Fruit fly (Drosophila melanogaster) whole organism, embryonic: ENCODE data around the gene CG4009.

Experiments
- CG10209 ChIP-seq: fragments of 200-800 bp; sonication (Bioruptor generic); optimal IDR thresholded peaks from 3 replicates; lab custom pipeline; 2017; ENCODE audit warnings: missing biosample characterization, mild to moderate bottlenecking, missing genetic modification characterization, missing genetic modification reagents
- CG10979 ChIP-seq: fragments of 200-800 bp; sonication (Bioruptor generic); optimal IDR thresholded peaks from 2 replicates; lab custom pipeline; 2018; ENCODE audit warnings: missing biosample characterization, mild to moderate bottlenecking, missing genetic modification characterization, moderate library complexity
- CG11093 ChIP-seq: fragments of 200-800 bp; sonication (Bioruptor generic); IDR thresholded peaks from 3 replicates; pipeline ENCODE4 v1.3.6; 2022; ENCODE audit warnings: missing biosample characterization, missing genetic modification characterization
- CG12659 ChIP-seq: fragments of 200-800 bp; sonication (Bioruptor generic); optimal IDR thresholded peaks from 3 replicates; lab custom pipeline; 2017; ENCODE audit warnings: mild to moderate bottlenecking, missing biosample characterization, missing genetic modification reagents, missing genetic modification characterization
- CG13775 ChIP-seq: fragments of 200-800 bp; sonication (Bioruptor generic); optimal IDR thresholded peaks from 3 replicates; lab custom pipeline; 2017; ENCODE audit warnings: missing biosample characterization, mild to moderate bottlenecking, missing genetic modification characterization
- CG16815 ChIP-seq: fragments of 200-800 bp; sonication (Bioruptor generic); optimal IDR thresholded peaks from 3 replicates; lab custom pipeline; 2017; ENCODE audit warnings: missing biosample characterization, mild to moderate bottlenecking, missing genetic modification characterization
- CG17359 ChIP-seq: fragments of 200-800 bp; sonication (Bioruptor generic); optimal IDR thresholded peaks from 3 replicates; lab custom pipeline; 2018; ENCODE audit warnings: missing biosample characterization, mild to moderate bottlenecking, missing genetic modification characterization, moderate library complexity
- CG17829 ChIP-seq: fragments of 200-800 bp; optimal IDR thresholded peaks from 2 replicates; lab custom pipeline; 2019; ENCODE audit warnings: missing biosample characterization, mild to moderate bottlenecking, missing genetic modification characterization, moderate library complexity
- CG18262 ChIP-seq: fragments of 200-800 bp; optimal IDR thresholded peaks from 3 replicates; lab custom pipeline; 2019; ENCODE audit warnings: missing biosample characterization, mild to moderate bottlenecking, missing genetic modification characterization, moderate library complexity
- CG2202 ChIP-seq: fragments of 200-800 bp; sonication (Bioruptor generic); optimal IDR thresholded peaks from 2 replicates; lab custom pipeline; 2018; ENCODE audit warnings: missing biosample characterization, mild to moderate bottlenecking, missing genetic modification characterization
- CG2875 ChIP-seq: fragments of 200-800 bp; sonication (Bioruptor generic); optimal IDR thresholded peaks from 2 replicates; lab custom pipeline; 2017; ENCODE audit warnings: missing biosample characterization, mild to moderate bottlenecking, missing genetic modification characterization, missing genetic modification reagents
- CG2889 ChIP-seq: fragments of 200-800 bp; sonication (Bioruptor generic); IDR thresholded peaks from 3 replicates; pipeline ENCODE4 v1.3.6; 2022; ENCODE audit warnings: missing biosample characterization, missing genetic modification characterization
- CG30403 ChIP-seq: fragments of 200-800 bp; sonication (Bioruptor generic); optimal IDR thresholded peaks from 3 replicates; lab custom pipeline; 2016; ENCODE audit warnings: missing biosample characterization, missing genetic modification characterization
- CG31441 ChIP-seq: fragments of 200-800 bp; sonication (Bioruptor generic); IDR thresholded peaks from 2 replicates; pipeline ENCODE4 v1.3.6; 2022; ENCODE audit warnings: missing biosample characterization, missing genetic modification characterization
- CG32772 ChIP-seq: fragments of 200-800 bp; sonication (Bioruptor generic); IDR thresholded peaks from 2 replicates; pipeline ENCODE4 v1.3.6; 2022; ENCODE audit warnings: missing biosample characterization, missing genetic modification characterization
- CG4854 ChIP-seq: fragments of 200-800 bp; sonication (Bioruptor generic); optimal IDR thresholded peaks from 2 replicates; lab custom pipeline; 2016; ENCODE audit warnings: missing biosample characterization, missing genetic modification characterization, inconsistent platforms
- CG5953 ChIP-seq: fragments of 200-800 bp; sonication (Bioruptor generic); IDR thresholded peaks from 2 replicates; pipeline ENCODE4 v1.3.6; 2022; ENCODE audit warnings: missing biosample characterization, missing genetic modification characterization
- CG7556 ChIP-seq: fragments of 200-800 bp; sonication (Bioruptor generic); optimal IDR thresholded peaks from 2 replicates; lab custom pipeline; 2017; ENCODE audit warnings: missing biosample characterization, mild to moderate bottlenecking, missing genetic modification characterization
- CoRest ChIP-seq: fragments of 200-800 bp; sonication (Bioruptor generic); optimal IDR thresholded peaks from 3 replicates; lab custom pipeline; 2018; ENCODE audit warnings: missing biosample characterization, mild to moderate bottlenecking, missing genetic modification characterization, moderate library complexity
- Deaf1 ChIP-seq: fragments of 200-800 bp; optimal IDR thresholded peaks from 3 replicates; lab custom pipeline; 2019; ENCODE audit warnings: missing biosample characterization, mild to moderate bottlenecking, missing genetic modification characterization, moderate library complexity
- E2f1 ChIP-seq: fragments of 200-800 bp; sonication (Bioruptor generic); IDR thresholded peaks from 2 replicates; pipeline ENCODE4 v1.3.6; 2022; ENCODE audit warnings: missing biosample characterization, missing genetic modification characterization
- Hr3 ChIP-seq: fragments of 200-800 bp; sonication (Bioruptor generic); optimal IDR thresholded peaks from 3 replicates; lab custom pipeline; 2016; ENCODE audit warnings: missing biosample characterization, missing genetic modification characterization
- Meics ChIP-seq: fragments of 200-800 bp; sonication (Bioruptor generic); optimal IDR thresholded peaks from 2 replicates; lab custom pipeline; 2017; ENCODE audit warnings: missing biosample characterization, mild to moderate bottlenecking, missing genetic modification characterization
- Nf-YC ChIP-seq: fragments of 200-800 bp; optimal IDR thresholded peaks from 3 replicates; lab custom pipeline; 2019; ENCODE audit warnings: missing biosample characterization, mild to moderate bottlenecking, missing genetic modification characterization, moderate library complexity
- Oli ChIP-seq: fragments of 200-800 bp; sonication (Bioruptor generic); optimal IDR thresholded peaks from 2 replicates; lab custom pipeline; 2018; ENCODE audit warnings: missing biosample characterization, mild to moderate bottlenecking, missing genetic modification characterization, moderate library complexity
- Vsx1 ChIP-seq: fragments of 200-800 bp; sonication (Bioruptor generic); optimal IDR thresholded peaks from 2 replicates; lab custom pipeline; 2017; ENCODE audit warnings: missing biosample characterization, mild to moderate bottlenecking, missing genetic modification characterization, missing genetic modification reagents
- bsh ChIP-seq, 2 experiments: fragments of 200-800 bp; sonication (Bioruptor generic); optimal IDR thresholded peaks; 2 replicates each; lab custom pipeline; 2017 to 2018; ENCODE audit warnings: mild to moderate bottlenecking in 2 of 2, missing biosample characterization in 2 of 2, missing genetic modification characterization in 2 of 2, moderate library complexity in 1 of 2
- dmrt11E ChIP-seq: fragments of 200-800 bp; sonication (Bioruptor generic); optimal IDR thresholded peaks from 3 replicates; lab custom pipeline; 2018; ENCODE audit warnings: missing biosample characterization, mild to moderate bottlenecking, missing genetic modification characterization, moderate library complexity
- dpn ChIP-seq, 2 experiments: fragments of 200-800 bp; sonication (Bioruptor generic); optimal IDR thresholded peaks; 3 replicates each; lab custom pipeline; 2016; ENCODE audit warnings: missing biosample characterization in 2 of 2, missing genetic modification characterization in 2 of 2
- dysf ChIP-seq: fragments of 200-800 bp; sonication (Bioruptor generic); IDR thresholded peaks from 3 replicates; pipeline ENCODE4 v1.3.6; 2022; ENCODE audit warnings: missing biosample characterization, missing genetic modification characterization
- emc ChIP-seq: fragments of 200-800 bp; sonication (Bioruptor generic); optimal IDR thresholded peaks from 2 replicates; lab custom pipeline; 2016; ENCODE audit warnings: missing biosample characterization, missing genetic modification characterization
- esg ChIP-seq: fragments of 200-800 bp; sonication (Bioruptor generic); conservative IDR thresholded peaks from 2 replicates; pipeline ENCODE4 v1.3.6; 2022; ENCODE audit warnings: missing biosample characterization, missing genetic modification characterization
- fu2 ChIP-seq: fragments of 200-800 bp; sonication (Bioruptor generic); optimal IDR thresholded peaks from 2 replicates; lab custom pipeline; 2016; ENCODE audit warnings: missing biosample characterization, missing genetic modification characterization
- gce ChIP-seq: fragments of 200-800 bp; sonication (Bioruptor generic); IDR thresholded peaks from 3 replicates; pipeline ENCODE4 v1.3.6; 2022; ENCODE audit warnings: missing biosample characterization, missing genetic modification characterization
- gcm ChIP-seq: fragments of 200-800 bp; sonication (Bioruptor generic); optimal IDR thresholded peaks from 2 replicates; lab custom pipeline; 2019; ENCODE audit warnings: missing biosample characterization, mild to moderate bottlenecking, missing genetic modification characterization, moderate library complexity
- hkb ChIP-seq, 2 experiments: fragments of 200-800 bp in 1 of 2; fragments of >200 bp in 1 of 2; sonication (Bioruptor generic) in 1 of 2; IDR thresholded peaks in 1 of 2; optimal IDR thresholded peaks in 1 of 2; 2 replicates each; pipeline versions ENCODE4 v1.3.6 to Lab custom; 2017 to 2022; ENCODE audit warnings: missing biosample characterization in 1 of 2, missing genetic modification characterization in 1 of 2
- lilli ChIP-seq: fragments of 200-800 bp; sonication (Bioruptor generic); optimal IDR thresholded peaks from 3 replicates; lab custom pipeline; 2016; ENCODE audit warnings: missing biosample characterization, missing genetic modification characterization
- lmd ChIP-seq: fragments of 200-800 bp; sonication (Bioruptor generic); IDR thresholded peaks from 2 replicates; pipeline ENCODE4 v1.3.6; 2022; ENCODE audit warnings: missing biosample characterization, missing genetic modification characterization
- lola ChIP-seq, 3 experiments: fragments of >200 bp in 2 of 3; fragments of 200-800 bp in 1 of 3; sonication (Bioruptor generic) in 1 of 3; optimal IDR thresholded peaks; 2 replicates each; lab custom pipeline; 2017 to 2019; ENCODE audit warnings: missing biosample characterization in 3 of 3, missing genetic modification characterization in 3 of 3, mild to moderate bottlenecking in 1 of 3, moderate library complexity in 1 of 3
- lov ChIP-seq, 2 experiments: fragments of 200-800 bp in 1 of 2; fragments of >200 bp in 1 of 2; sonication (Bioruptor generic) in 1 of 2; IDR thresholded peaks in 1 of 2; optimal IDR thresholded peaks in 1 of 2; 2 replicates in 1 of 2; 3 replicates in 1 of 2; pipeline versions ENCODE4 v1.3.6 to Lab custom; 2017 to 2022; ENCODE audit warnings: missing biosample characterization in 1 of 2, missing genetic modification characterization in 1 of 2
- nau ChIP-seq: fragments of 200-800 bp; sonication (Bioruptor generic); optimal IDR thresholded peaks from 3 replicates; lab custom pipeline; 2017; ENCODE audit warnings: missing biosample characterization, mild to moderate bottlenecking, missing genetic modification characterization, missing genetic modification reagents
- oc ChIP-seq: fragments of 200-800 bp; sonication (Bioruptor generic); optimal IDR thresholded peaks from 2 replicates; lab custom pipeline; 2018; ENCODE audit warnings: missing biosample characterization, mild to moderate bottlenecking, missing genetic modification characterization, moderate library complexity
- pzg ChIP-seq: fragments of 200-800 bp; sonication (Bioruptor generic); optimal IDR thresholded peaks from 3 replicates; lab custom pipeline; 2018; ENCODE audit warnings: missing biosample characterization, mild to moderate bottlenecking, missing genetic modification characterization, moderate library complexity
- row ChIP-seq: fragments of 200-800 bp; sonication (Bioruptor generic); IDR thresholded peaks from 3 replicates; pipeline ENCODE4 v1.3.6; 2022; ENCODE audit warnings: missing biosample characterization, missing genetic modification characterization
- seq ChIP-seq: fragments of 200-800 bp; sonication (Bioruptor generic); IDR thresholded peaks from 2 replicates; pipeline ENCODE4 v1.3.6; 2022; ENCODE audit warnings: missing biosample characterization, missing genetic modification characterization
- so ChIP-seq: fragments of 200-800 bp; sonication (Bioruptor generic); IDR thresholded peaks from 3 replicates; pipeline ENCODE4 v1.3.6; 2022; ENCODE audit warnings: missing biosample characterization, missing genetic modification characterization
- ttk ChIP-seq: fragments of 200-800 bp; sonication (Bioruptor generic); IDR thresholded peaks from 2 replicates; pipeline ENCODE4 v2.1.2; 2022; ENCODE audit warnings: missing biosample characterization, missing genetic modification characterization
- zen ChIP-seq: fragments of 200-800 bp; sonication (Bioruptor generic); optimal IDR thresholded peaks from 3 replicates; lab custom pipeline; 2018; ENCODE audit warnings: missing biosample characterization, mild to moderate bottlenecking, missing genetic modification characterization, moderate library complexity

CG4009 gene

DNA sequence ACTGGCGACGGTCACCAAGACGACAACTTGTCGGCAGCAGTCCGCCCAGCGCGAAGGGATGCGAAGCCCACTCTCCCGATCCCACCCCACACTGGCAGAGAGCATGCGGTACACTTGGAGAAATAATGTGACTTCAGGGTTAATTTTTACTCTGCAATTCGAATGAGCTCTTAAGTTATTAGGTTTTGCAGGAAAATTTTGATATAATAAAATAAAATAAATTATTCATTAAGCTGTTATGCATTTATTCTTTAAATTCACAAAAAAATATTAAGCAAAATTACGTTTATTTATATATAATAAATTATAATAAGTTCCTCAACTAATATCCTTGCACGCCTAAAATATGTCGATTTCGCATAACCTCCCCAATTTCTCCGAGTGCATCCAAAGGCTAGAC, 13.0 kb upstream of the CG4009 start (continued):
- TF ChIP-seq CG2889, result peak; percentile 13; the same call in 1 of the 3 replicates
- peak in 1 of 3 experiments; percentile 41 for TF ChIP-seq lola (GFP tag; optimal IDR thresholded peaks at IDR 0.05; lab: Kevin White, UChicago)
- TF ChIP-seq zen (tag; lab: Kevin White, UChicago), result no peak
- no peak for TF ChIP-seq CG4854 (GFP tag; lab: Kevin White, UChicago)
- TF ChIP-seq CG11093, result 0 out of 3 replicates have a peak, but pooled peaks have one; percentile 47
- no peak for TF ChIP-seq fu2 (GFP tag; lab: Kevin White, UChicago)
- TF ChIP-seq bsh (GFP tag; optimal IDR thresholded peaks at IDR 0.05; lab: Kevin White, UChicago), result peak in 1 of 2 experiments; percentile 42
- TF ChIP-seq oc (tag; lab: Kevin White, UChicago), result no peak
- TF ChIP-seq gce (GFP tag; lab: Robert Waterston, UW), result no peak
- peak; percentile 43 for TF ChIP-seq Deaf1 (tag; lab: Kevin White, UChicago)
- peak in 1 of 2 experiments; percentile 11 for TF ChIP-seq dpn (GFP tag; optimal IDR thresholded peaks at IDR 0.05; lab: Kevin White, UChicago)
- TF ChIP-seq lilli (GFP tag; lab: Kevin White, UChicago), result no peak
- no peak for TF ChIP-seq Vsx1 (GFP tag; lab: Kevin White, UChicago)
- TF ChIP-seq nau (GFP tag; lab: Kevin White, UChicago), result no peak
- peak; percentile 57; the same call in 1 of the 3 replicates for TF ChIP-seq dysf (GFP tag; lab: Robert Waterston, UW)
- TF ChIP-seq lov (optimal IDR thresholded peaks at IDR 0.05; lab: Kevin White, UChicago), result no peak
- no peak for TF ChIP-seq lov (GFP tag; IDR thresholded peaks at IDR 0.05; lab: Robert Waterston, UW)
- TF ChIP-seq Meics, result peak; percentile 3
- TF ChIP-seq CG32772 (GFP tag; lab: Robert Waterston, UW), result 0 out of 2 replicates have a peak, but pooled peaks have one; percentile 26
- peak; percentile 28 for TF ChIP-seq Hr3 (GFP tag; lab: Kevin White, UChicago)
- 0 out of 2 replicates have a peak, but pooled peaks have one; percentile 35 for TF ChIP-seq ttk (GFP tag; lab: Robert Waterston, UW)
- peak; percentile 49 for TF ChIP-seq Oli (tag; lab: Kevin White, UChicago)
- peak; percentile 35 for TF ChIP-seq CG10979 (tag; lab: Kevin White, UChicago)
- TF ChIP-seq CG2875 (GFP tag; lab: Kevin White, UChicago), result peak; percentile 31
- peak; percentile 69 for TF ChIP-seq CG31441
- TF ChIP-seq seq (GFP tag; lab: Robert Waterston, UW), result 0 out of 2 replicates have a peak, but pooled peaks have one; percentile 29
- no peak for TF ChIP-seq hkb (optimal IDR thresholded peaks at IDR 0.05; lab: Kevin White, UChicago)
- TF ChIP-seq hkb (GFP tag; IDR thresholded peaks at IDR 0.05; lab: Robert Waterston, UW), result peak; percentile 51; the same call in 1 of the 2 replicates
- peak; percentile 24 for TF ChIP-seq CG12659 (GFP tag; lab: Kevin White, UChicago)
- TF ChIP-seq CG2202, result peak; percentile 25
- peak; percentile 31 for TF ChIP-seq CG16815 (GFP tag; lab: Kevin White, UChicago)
- peak; percentile 23 for TF ChIP-seq gcm (GFP tag; lab: Kevin White, UChicago)
- peak; percentile 51; the same call in 1 of the 2 replicates for TF ChIP-seq esg
- TF ChIP-seq CG13775 (GFP tag; lab: Kevin White, UChicago), result peak; percentile 31
- 0 out of 2 replicates have a peak, but pooled peaks have one; percentile 19 for TF ChIP-seq E2f1
- peak; percentile 40 for TF ChIP-seq CoRest (tag; lab: Kevin White, UChicago)
- peak; percentile 63 for TF ChIP-seq dmrt11E (tag; lab: Kevin White, UChicago)
- TF ChIP-seq CG10209 (GFP tag; lab: Kevin White, UChicago), result peak; percentile 47
- peak; percentile 38 for TF ChIP-seq CG30403 (GFP tag; lab: Kevin White, UChicago)
- TF ChIP-seq Nf-YC (tag; lab: Kevin White, UChicago), result peak; percentile 8
- TF ChIP-seq emc (GFP tag; lab: Kevin White, UChicago), result no peak
- 0 out of 2 replicates have a peak, but pooled peaks have one; percentile 11 for TF ChIP-seq CG5953 (GFP tag; lab: Robert Waterston, UW)
- peak; percentile 45; the same call in 2 of the 3 replicates for TF ChIP-seq row (GFP tag; lab: Robert Waterston, UW)
- TF ChIP-seq CG17829 (tag; lab: Kevin White, UChicago), result peak; percentile 49
- peak; percentile 63 for TF ChIP-seq CG18262
- TF ChIP-seq lmd (GFP tag; lab: Robert Waterston, UW), result 0 out of 2 replicates have a peak, but pooled peaks have one; percentile 12
- TF ChIP-seq so (GFP tag; lab: Robert Waterston, UW), result 0 out of 3 replicates have a peak, but pooled peaks have one; percentile 12
- TF ChIP-seq CG17359 (tag; lab: Kevin White, UChicago), result peak; percentile 7
- peak; percentile 68 for TF ChIP-seq CG7556 (GFP tag; lab: Kevin White, UChicago)
- TF ChIP-seq pzg (GFP tag; lab: Kevin White, UChicago), result no peak
